Worm (Caenorhabditis elegans): ENCODE measurements around the gene srg-9.

Gene srg-9

ce11 chrIII:6260115-6260514 lies 3.5 kb upstream of the srg-9 start, which contains the start of gene srg-2:
srg-2 (minus strand) TSS chrIII:6260215.
- TF ChIP-seq ztf-1 (GFP tag; conservative IDR thresholded peaks at IDR 0.05) (no peak), snpc-4 (tag; optimal IDR thresholded peaks at IDR 0.05) (no peak), skn-1 (tag; optimal IDR thresholded peaks at IDR 0.05) (no peak), nhr-11 (tag; optimal IDR thresholded peaks at IDR 0.05) (no peak), unc-62 (GFP tag; optimal IDR thresholded peaks at IDR 0.05) (no peak), lin-11 (tag; optimal IDR thresholded peaks at IDR 0.05) (no peak), F13H6.1 (tag; optimal IDR thresholded peaks at IDR 0.05) (no peak), sem-4 (tag; optimal IDR thresholded peaks at IDR 0.05) (no peak), elt-1 (tag; optimal IDR thresholded peaks at IDR 0.05) (no peak), peb-1 (tag; optimal IDR thresholded peaks at IDR 0.05) (no peak), ZK546.5 (tag; optimal IDR thresholded peaks at IDR 0.05) (no peak), ztf-4 (tag; optimal IDR thresholded peaks at IDR 0.05) (no peak), ceh-16 (tag; optimal IDR thresholded peaks at IDR 0.05) (no peak), lsy-2 (tag; optimal IDR thresholded peaks at IDR 0.05) (no peak)

- no peak for TF ChIP-seq skn-1 (tag; optimal IDR thresholded peaks at IDR 0.05)
- no peak for TF ChIP-seq lin-13 (GFP tag; optimal IDR thresholded peaks at IDR 0.05)
- no peak for TF ChIP-seq mab-5 (tag; optimal IDR thresholded peaks at IDR 0.05)
- TF ChIP-seq aly-2 (tag; optimal IDR thresholded peaks at IDR 0.05) = no peak
- no peak for TF ChIP-seq unc-62 (GFP tag; optimal IDR thresholded peaks at IDR 0.05)
- TF ChIP-seq ZK546.5 (tag; optimal IDR thresholded peaks at IDR 0.05) = no peak
- TF ChIP-seq ztf-1 (GFP tag; conservative IDR thresholded peaks at IDR 0.05) = no peak
These were observed 1.7 kb upstream of the srg-9 start, which contains the start of gene srg-1 for ce11 chrIII:6258262-6258661. srg-1 (minus strand) TSS chrIII:6258362.

ce11 chrIII:6254737-6255136 lies 1.8 kb downstream of the srg-9 start, which contains the start of gene srg-8:
srg-8 (minus strand) TSS chrIII:6254837.
- TF ChIP-seq ZK546.5 (tag; optimal IDR thresholded peaks at IDR 0.05) = no peak
- no peak for TF ChIP-seq gmeb-1 (tag; optimal IDR thresholded peaks at IDR 0.05)
- TF ChIP-seq fos-1 (tag; optimal IDR thresholded peaks at IDR 0.05) = no peak
- no peak for TF ChIP-seq sem-4 (tag; optimal IDR thresholded peaks at IDR 0.05)
- no peak for TF ChIP-seq lin-11 (tag; optimal IDR thresholded peaks at IDR 0.05)
- TF ChIP-seq ztf-1 (GFP tag; conservative IDR thresholded peaks at IDR 0.05) = no peak

- TF ChIP-seq nhr-6 (tag; optimal IDR thresholded peaks at IDR 0.05) (no peak), zag-1 (tag; optimal IDR thresholded peaks at IDR 0.05) (no peak), nhr-77 (tag; optimal IDR thresholded peaks at IDR 0.05) (no peak), ceh-16 (tag; optimal IDR thresholded peaks at IDR 0.05) (no peak), ztf-11 (tag; optimal IDR thresholded peaks at IDR 0.05) (no peak), alr-1 (tag; optimal IDR thresholded peaks at IDR 0.05) (no peak), ZK546.5 (tag; optimal IDR thresholded peaks at IDR 0.05) (no peak), nhr-10 (tag; optimal IDR thresholded peaks at IDR 0.05) (no peak), skn-1 (tag; optimal IDR thresholded peaks at IDR 0.05) (no peak), dmd-4 (tag; optimal IDR thresholded peaks at IDR 0.05) (no peak), ama-1 (optimal IDR thresholded peaks at IDR 0.05) (no peak), nhr-12 (tag; optimal IDR thresholded peaks at IDR 0.05) (no peak), unc-39 (tag; optimal IDR thresholded peaks at IDR 0.05) (no peak), Y55F3AM.14 (GFP tag; optimal IDR thresholded peaks at IDR 0.05) (no peak), nhr-129 (tag; optimal IDR thresholded peaks at IDR 0.05) (no peak), nhr-21 (tag; optimal IDR thresholded peaks at IDR 0.05) (no peak)
These were observed 5.1 kb downstream of the srg-9 start, which contains the start of gene amdh-1 for ce11 chrIII:6251511-6251910. amdh-1 (plus strand) TSS chrIII:6251811.

ce11 chrIII:6248064-6248687 lies 8.4 kb downstream of the srg-9 start, which contains the start of the genes gen-1 and stt-3:
gen-1 (minus strand) TSS chrIII:6248158.
stt-3 (plus strand) TSS chrIII:6248637.
- peak; percentile 43 for TF ChIP-seq nhr-129 (tag; optimal IDR thresholded peaks at IDR 0.05)
- no peak for TF ChIP-seq gmeb-1 (tag; optimal IDR thresholded peaks at IDR 0.05)
- peak; percentile 86 for TF ChIP-seq crh-2 (tag; optimal IDR thresholded peaks at IDR 0.05)
- TF ChIP-seq C34F6.9 (tag; optimal IDR thresholded peaks at IDR 0.05) = peak; percentile 18

ce11 chrIII:6245728-6246127 lies 10.8 kb downstream of the srg-9 start, which contains the start of gene bcas-2:
bcas-2 (minus strand) TSS chrIII:6245828.
- TF ChIP-seq sma-9 (GFP tag; optimal IDR thresholded peaks at IDR 0.05) (no peak), sma-9 (tag; optimal IDR thresholded peaks at IDR 0.05) (no peak), ama-1 (optimal IDR thresholded peaks at IDR 0.05) (no peak), ztf-11 (tag; optimal IDR thresholded peaks at IDR 0.05) (no peak), elt-1 (tag; optimal IDR thresholded peaks at IDR 0.05) (no peak), sma-3 (GFP tag; optimal IDR thresholded peaks at IDR 0.05) (no peak), lin-39 (tag; optimal IDR thresholded peaks at IDR 0.05) (no peak), gmeb-1 (tag; optimal IDR thresholded peaks at IDR 0.05) (no peak), ZK546.5 (tag; optimal IDR thresholded peaks at IDR 0.05) (no peak), lin-13 (GFP tag; optimal IDR thresholded peaks at IDR 0.05) (no peak), unc-39 (tag; optimal IDR thresholded peaks at IDR 0.05) (no peak), nhr-77 (tag; optimal IDR thresholded peaks at IDR 0.05) (no peak), ceh-16 (tag; optimal IDR thresholded peaks at IDR 0.05) (no peak), aly-2 (tag; optimal IDR thresholded peaks at IDR 0.05) (no peak), sem-4 (tag; optimal IDR thresholded peaks at IDR 0.05) (no peak), Y55F3AM.14 (GFP tag; optimal IDR thresholded peaks at IDR 0.05) (no peak), mdl-1 (tag; optimal IDR thresholded peaks at IDR 0.05) (no peak), nhr-10 (tag; optimal IDR thresholded peaks at IDR 0.05) (no peak)

All from whole organism, L2 larva.